Worm (Caenorhabditis elegans) whole organism, L1 larva: Measurements from ENCODE around the gene C50C3.19.

Source experiments
- aly-2 ChIP-seq: fragments of 150-350 bp; optimal IDR thresholded peaks from 2 replicates; lab custom pipeline; 2014; ENCODE audit warnings: missing biosample characterization, missing genetic modification characterization
- nhr-90 ChIP-seq: sonication (generic microtip); optimal IDR thresholded peaks from 2 replicates; lab custom pipeline; 2016; ENCODE audit warnings: mild to moderate bottlenecking, missing genetic modification characterization, missing compliant biosample characterization; ENCODE audit not compliant: poor library complexity

- TF ChIP-seq nhr-90 (tag; lab: Kevin White, UChicago) (no peak), aly-2 (tag; lab: Kevin White, UChicago) (no peak)
These were observed 25.6 kb downstream of the C50C3.19 start, which contains the start of gene unc-86 for ce11 chrIII:8216224-8216623.
